Worm (Caenorhabditis elegans): ENCODE measurements around the gene F41F3.8.

The F41F3.8 gene

ce11 chrV:4648527-4648926, at the start of gene F41F3.8:
Gene F41F3.8, plus strand, starts transcription at chrV:4648827.
- peak in 1 of 3 experiments; percentile 20 for TF ChIP-seq elt-3 (tag; optimal IDR thresholded peaks at IDR 0.05)
- TF ChIP-seq elt-1 (tag; optimal IDR thresholded peaks at IDR 0.05), result no peak
- no peak for TF ChIP-seq skn-1 (tag; optimal IDR thresholded peaks at IDR 0.05)

ce11 chrV:4599225-4599624, 49.4 kb upstream of the F41F3.8 start:
- TF ChIP-seq ztf-4 (tag; optimal IDR thresholded peaks at IDR 0.05) (no peak), unc-39 (tag; optimal IDR thresholded peaks at IDR 0.05) (no peak), fkh-2 (tag; optimal IDR thresholded peaks at IDR 0.05) (no peak), sea-2 (GFP tag; optimal IDR thresholded peaks at IDR 0.05) (no peak), hmg-11 (tag; optimal IDR thresholded peaks at IDR 0.05) (no peak), egl-5 (tag; optimal IDR thresholded peaks at IDR 0.05) (no peak), lin-15B (tag; optimal IDR thresholded peaks at IDR 0.05) (no peak), nhr-25 (tag; optimal IDR thresholded peaks at IDR 0.05) (no peak), elt-3 (tag; optimal IDR thresholded peaks at IDR 0.05) (no peak), lsy-12 (tag; optimal IDR thresholded peaks at IDR 0.05) (no peak), nhr-23 (tag; optimal IDR thresholded peaks at IDR 0.05) (no peak), unc-62 (GFP tag; optimal IDR thresholded peaks at IDR 0.05) (no peak), nhr-11 (tag; optimal IDR thresholded peaks at IDR 0.05) (no peak), ceh-82 (tag; optimal IDR thresholded peaks at IDR 0.05) (no peak), pha-4 (tag; optimal IDR thresholded peaks at IDR 0.05) (no peak), nhr-28 (tag; optimal IDR thresholded peaks at IDR 0.05) (no peak), nhr-12 (tag; optimal IDR thresholded peaks at IDR 0.05) (no peak), nhr-67 (tag; optimal IDR thresholded peaks at IDR 0.05) (no peak), R02D3.7 (tag; optimal IDR thresholded peaks at IDR 0.05) (no peak)

ce11 chrV:4606828-4607227, 41.8 kb upstream of the F41F3.8 start, which contains the start of gene txt-6:
Gene txt-6, minus strand, starts transcription at chrV:4606928.
- TF ChIP-seq ztf-11 (tag; optimal IDR thresholded peaks at IDR 0.05), result no peak
- no peak for TF ChIP-seq elt-2 (tag; optimal IDR thresholded peaks at IDR 0.05)
- no peak for TF ChIP-seq nfya-1 (tag; optimal IDR thresholded peaks at IDR 0.05; ENCODE audit: insufficient read depth)
- TF ChIP-seq fos-1 (tag; optimal IDR thresholded peaks at IDR 0.05), result no peak
- no peak for TF ChIP-seq fkh-10 (GFP tag; optimal IDR thresholded peaks at IDR 0.05)
- no peak for TF ChIP-seq elt-3 (tag; optimal IDR thresholded peaks at IDR 0.05)

ce11 chrV:4615802-4616201, 32.8 kb upstream of the F41F3.8 start, which contains the start of the genes Y61A9LA.10 and F54D11.4:
Gene Y61A9LA.10, minus strand, starts transcription at chrV:4615817.
Gene F54D11.4, plus strand, starts transcription at chrV:4616151.
- TF ChIP-seq nhr-43 (tag; optimal IDR thresholded peaks at IDR 0.05; ENCODE audit: poor library complexity, severe bottlenecking) (no peak), nhr-11 (tag; optimal IDR thresholded peaks at IDR 0.05) (no peak), lin-15B (tag; optimal IDR thresholded peaks at IDR 0.05) (peak; percentile 54), ceh-28 (tag; optimal IDR thresholded peaks at IDR 0.05) (peak; percentile 50), R02D3.7 (tag; optimal IDR thresholded peaks at IDR 0.05) (no peak), pqm-1 (tag; optimal IDR thresholded peaks at IDR 0.05) (no peak), skn-1 (tag; optimal IDR thresholded peaks at IDR 0.05) (peak; percentile 1), elt-2 (tag; optimal IDR thresholded peaks at IDR 0.05) (peak; percentile 37), nhr-25 (tag; optimal IDR thresholded peaks at IDR 0.05) (no peak), nhr-12 (tag; optimal IDR thresholded peaks at IDR 0.05) (no peak), pha-4 (tag; optimal IDR thresholded peaks at IDR 0.05) (peak; percentile 72), nhr-77 (tag; optimal IDR thresholded peaks at IDR 0.05) (no peak), zag-1 (tag; optimal IDR thresholded peaks at IDR 0.05) (no peak), snpc-4 (tag; optimal IDR thresholded peaks at IDR 0.05) (peak; percentile 53), hmg-11 (tag; optimal IDR thresholded peaks at IDR 0.05) (peak; percentile 41), nfya-1 (tag; optimal IDR thresholded peaks at IDR 0.05; ENCODE audit: insufficient read depth) (peak; percentile 47), ceh-9 (tag; optimal IDR thresholded peaks at IDR 0.05) (no peak), ztf-11 (tag; optimal IDR thresholded peaks at IDR 0.05) (no peak), ZK546.5 (tag; optimal IDR thresholded peaks at IDR 0.05) (no peak), sea-2 (GFP tag; optimal IDR thresholded peaks at IDR 0.05) (no peak), nhr-23 (tag; optimal IDR thresholded peaks at IDR 0.05) (peak; percentile 76), lin-39 (tag; optimal IDR thresholded peaks at IDR 0.05) (peak; percentile 37), ama-1 (optimal IDR thresholded peaks at IDR 0.05) (no peak), nhr-67 (tag; optimal IDR thresholded peaks at IDR 0.05) (no peak), egl-5 (tag; optimal IDR thresholded peaks at IDR 0.05) (no peak), egl-27 (tag; optimal IDR thresholded peaks at IDR 0.05) (no peak)
